Worm (Caenorhabditis elegans): ENCODE measurements around the gene Y105C5A.15.

DNA sequence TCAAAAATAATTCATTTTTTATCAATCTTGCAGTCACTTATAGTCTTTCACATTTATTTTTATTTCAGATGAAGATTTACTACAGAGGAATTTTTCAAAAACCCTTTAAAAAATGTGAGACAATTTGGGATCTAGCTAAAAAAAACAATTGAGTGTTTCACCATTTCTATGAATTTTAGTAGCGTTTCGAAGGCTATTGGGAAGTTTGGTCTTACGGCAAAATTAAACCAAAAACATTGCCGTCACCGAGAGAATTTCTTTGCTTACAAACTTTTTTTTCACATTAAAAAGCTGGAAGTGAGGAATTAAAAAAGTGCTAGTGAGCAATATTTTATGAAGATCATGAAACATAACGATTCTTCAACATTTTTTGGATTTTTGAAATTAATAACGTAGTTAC, 30.6 kb upstream of the Y105C5A.15 start:
- TF ChIP-seq tbx-37 (GFP tag; conservative IDR thresholded peaks at IDR 0.05) (no peak), tra-4 (tag; optimal IDR thresholded peaks at IDR 0.05) (no peak)

All from whole organism, early embryonic.